Worm (Caenorhabditis elegans) whole organism, mixed stage, embryonic: ENCODE measurements around the gene R04B5.1.

Source experiments
- bed-3 ChIP-seq: fragments of 200-800 bp; sonication (Bioruptor generic); optimal IDR thresholded peaks from 3 replicates; lab custom pipeline; 2018; ENCODE audit warnings: mild to moderate bottlenecking, missing genetic modification characterization, moderate library complexity, missing compliant biosample characterization
- ces-1 ChIP-seq: fragments of 150-350 bp; optimal IDR thresholded peaks from 2 replicates; lab custom pipeline; 2014; ENCODE audit warnings: missing biosample characterization, missing genetic modification reagents, missing genetic modification characterization
- drap-1 ChIP-seq: fragments of 200-800 bp; sonication (Bioruptor generic); optimal IDR thresholded peaks from 3 replicates; lab custom pipeline; 2018; ENCODE audit warnings: mild to moderate bottlenecking, missing genetic modification characterization, missing compliant biosample characterization
- elt-1 ChIP-seq: sonication (generic microtip); optimal IDR thresholded peaks from 2 replicates; lab custom pipeline; 2017; ENCODE audit warnings: missing genetic modification characterization, mild to moderate bottlenecking, missing compliant biosample characterization, antibody characterized with exemption, moderate library complexity, borderline replicate concordance; ENCODE audit not compliant: insufficient read depth
- flh-1 ChIP-seq: fragments of 200-800 bp; sonication (Bioruptor generic); optimal IDR thresholded peaks from 2 replicates; lab custom pipeline; 2018; ENCODE audit warnings: mild to moderate bottlenecking, missing genetic modification characterization, moderate library complexity, missing compliant biosample characterization
- lin-13 ChIP-seq: fragments of 150-350 bp; optimal IDR thresholded peaks from 2 replicates; lab custom pipeline; 2014; ENCODE audit warnings: missing biosample characterization, missing genetic modification characterization
- mls-2 ChIP-seq: sonication (generic microtip); optimal IDR thresholded peaks from 2 replicates; lab custom pipeline; 2016; ENCODE audit warnings: mild to moderate bottlenecking, missing genetic modification characterization, moderate library complexity, missing compliant biosample characterization
- nhr-12 ChIP-seq: fragments of 150-350 bp; optimal IDR thresholded peaks from 2 replicates; lab custom pipeline; 2014; ENCODE audit warnings: missing biosample characterization, missing genetic modification characterization
- nhr-237 ChIP-seq: fragments of 150-350 bp; optimal IDR thresholded peaks from 2 replicates; lab custom pipeline; 2014; ENCODE audit warnings: missing biosample characterization, missing genetic modification characterization
- nhr-28 ChIP-seq: fragments of 150-350 bp; optimal IDR thresholded peaks from 2 replicates; lab custom pipeline; 2014; ENCODE audit warnings: missing biosample characterization, missing genetic modification characterization
- snpc-4 ChIP-seq: fragments of 150-350 bp; optimal IDR thresholded peaks from 2 replicates; lab custom pipeline; 2014; ENCODE audit warnings: missing biosample characterization, missing genetic modification characterization
- unc-62 ChIP-seq: fragments of 150-350 bp; optimal IDR thresholded peaks from 2 replicates; lab custom pipeline; 2014; ENCODE audit warnings: missing biosample characterization, missing genetic modification reagents, missing genetic modification characterization
- ztf-11 ChIP-seq: fragments of 150-350 bp; optimal IDR thresholded peaks from 2 replicates; lab custom pipeline; 2014; ENCODE audit warnings: missing biosample characterization, missing genetic modification characterization

ce11 chrV:10114329-10114728 is 36.2 kb upstream of the R04B5.1 start, which contains the start of gene cht-5:
- TF ChIP-seq nhr-237 (tag; lab: Kevin White, UChicago) = no peak
- no peak for TF ChIP-seq ztf-11
- TF ChIP-seq flh-1 (GFP tag; lab: Kevin White, UChicago) = no peak
- TF ChIP-seq drap-1 (GFP tag; lab: Kevin White, UChicago) = no peak
- TF ChIP-seq ces-1 (GFP tag; lab: Kevin White, UChicago) = no peak
- TF ChIP-seq bed-3 = no peak
- TF ChIP-seq elt-1 (tag; lab: Kevin White, UChicago) = no peak
- no peak for TF ChIP-seq nhr-12 (tag; lab: Kevin White, UChicago)
- no peak for TF ChIP-seq snpc-4 (tag; lab: Kevin White, UChicago)
- TF ChIP-seq unc-62 = no peak
- no peak for TF ChIP-seq nhr-28 (tag; lab: Kevin White, UChicago)
- no peak for TF ChIP-seq lin-13 (tag; lab: Kevin White, UChicago)
- TF ChIP-seq mls-2 (tag; lab: Kevin White, UChicago) = no peak
